Worm (Caenorhabditis elegans) whole organism, late embryonic: Measurements from ENCODE around the gene C02E7.8.

ENCODE experiments used
- ama-1 ChIP-seq: fragments of 150-350 bp; optimal IDR thresholded peaks from 2 replicates; lab custom pipeline; 2014
- ceh-9 ChIP-seq: sonication (generic microtip); optimal IDR thresholded peaks from 2 replicates; lab custom pipeline; 2016; ENCODE audit warnings: mild to moderate bottlenecking, missing genetic modification characterization, inconsistent platforms, missing compliant biosample characterization
- elt-4 ChIP-seq: sonication (generic microtip); optimal IDR thresholded peaks from 2 replicates; lab custom pipeline; 2016; ENCODE audit warnings: missing genetic modification characterization, missing compliant biosample characterization

- TF ChIP-seq ama-1 (lab: Kevin White, UChicago) (no peak), elt-4 (tag; lab: Kevin White, UChicago) (no peak), ceh-9 (tag; lab: Kevin White, UChicago) (no peak)
Measured at ce11 chrV:4918664-4919257, 1.8 kb downstream of the C02E7.8 start, which contains the start of gene C02E7.6.
